Worm (Caenorhabditis elegans) whole organism, young adult: ENCODE data around the gene otpl-3.

ENCODE experiments used
- B0019.2 ChIP-seq: fragments of 200-800 bp; sonication (Bioruptor generic); conservative IDR thresholded peaks from 2 replicates; pipeline ENCODE4 v1.3.6; 2022; ENCODE audit warnings: missing genetic modification reagents, missing genetic modification characterization, missing compliant biosample characterization
- F23B12.7 ChIP-seq: sonication (generic microtip); optimal IDR thresholded peaks from 2 replicates; lab custom pipeline; 2017; ENCODE audit warnings: missing genetic modification characterization, mild to moderate bottlenecking, missing compliant biosample characterization, antibody characterized with exemption, moderate library complexity; ENCODE audit not compliant: insufficient read depth
- F33H1.4 ChIP-seq: fragments of 200-800 bp; sonication (Bioruptor generic); IDR thresholded peaks from 2 replicates; pipeline ENCODE4 v1.3.6; 2022; ENCODE audit warnings: missing genetic modification reagents, missing genetic modification characterization, missing compliant biosample characterization
- F37B4.10 ChIP-seq: fragments of 200-800 bp; sonication (Bioruptor generic); IDR thresholded peaks from 2 replicates; pipeline ENCODE4 v1.3.6; 2022; ENCODE audit warnings: missing genetic modification characterization, missing compliant biosample characterization
- F52B5.7 ChIP-seq: sonication (generic microtip); optimal IDR thresholded peaks from 2 replicates; lab custom pipeline; 2016; ENCODE audit warnings: mild to moderate bottlenecking, missing genetic modification characterization, missing compliant biosample characterization
- F57C9.4 ChIP-seq: sonication (generic microtip); optimal IDR thresholded peaks from 2 replicates; lab custom pipeline; 2017; ENCODE audit warnings: mild to moderate bottlenecking, missing genetic modification characterization, missing compliant biosample characterization
- Y79H2A.3 ChIP-seq: fragments of 200-800 bp; sonication (Bioruptor generic); conservative IDR thresholded peaks from 2 replicates; pipeline ENCODE4 v1.3.6; 2022; ENCODE audit warnings: missing genetic modification reagents, missing genetic modification characterization, missing compliant biosample characterization
- athp-1 ChIP-seq: sonication (generic microtip); optimal IDR thresholded peaks from 2 replicates; lab custom pipeline; 2017; ENCODE audit warnings: mild to moderate bottlenecking, missing genetic modification characterization, missing compliant biosample characterization
- attf-6 ChIP-seq: fragments of 200-800 bp; sonication (Bioruptor generic); IDR thresholded peaks from 2 replicates; pipeline ENCODE4 v1.3.6; 2022; ENCODE audit warnings: missing genetic modification reagents, missing genetic modification characterization, missing compliant biosample characterization
- bed-1 ChIP-seq: fragments of 200-800 bp; sonication (Bioruptor generic); IDR thresholded peaks from 2 replicates; pipeline ENCODE4 v1.3.6; 2022; ENCODE audit warnings: missing genetic modification reagents, missing genetic modification characterization, missing compliant biosample characterization
- bed-2 ChIP-seq: fragments of 200-800 bp; sonication (Bioruptor generic); IDR thresholded peaks from 2 replicates; pipeline ENCODE4 v1.3.6; 2022; ENCODE audit warnings: missing genetic modification reagents, missing genetic modification characterization, missing compliant biosample characterization
- cebp-1 ChIP-seq, 2 experiments: fragments of 200-800 bp in 1 of 2; sonication (Bioruptor generic) in 1 of 2; sonication (generic microtip) in 1 of 2; IDR thresholded peaks in 1 of 2; optimal IDR thresholded peaks in 1 of 2; 2 replicates each; pipeline versions ENCODE4 v1.3.6 to Lab custom; 2017 to 2022; ENCODE audit warnings: missing compliant biosample characterization in 2 of 2, missing genetic modification characterization in 2 of 2, mild to moderate bottlenecking in 1 of 2, missing genetic modification reagents in 1 of 2, moderate library complexity in 1 of 2
- cebp-2 ChIP-seq: fragments of 200-800 bp; sonication (Bioruptor generic); IDR thresholded peaks from 2 replicates; pipeline ENCODE4 v1.3.6; 2022; ENCODE audit warnings: missing genetic modification characterization, missing compliant biosample characterization
- ceh-27 ChIP-seq: fragments of 200-800 bp; sonication (Bioruptor generic); optimal IDR thresholded peaks from 2 replicates; lab custom pipeline; 2018; ENCODE audit warnings: mild to moderate bottlenecking, missing genetic modification characterization, moderate library complexity, missing compliant biosample characterization
- ceh-40 ChIP-seq: fragments of 200-800 bp; sonication (Bioruptor generic); IDR thresholded peaks from 2 replicates; pipeline ENCODE4 v1.3.6; 2022; ENCODE audit warnings: missing genetic modification characterization, missing compliant biosample characterization
- ceh-58 ChIP-seq: fragments of 200-800 bp; sonication (Bioruptor generic); IDR thresholded peaks from 2 replicates; pipeline ENCODE4 v1.3.6; 2022; ENCODE audit warnings: missing genetic modification characterization, missing compliant biosample characterization
- die-1 ChIP-seq: sonication (generic microtip); optimal IDR thresholded peaks from 2 replicates; lab custom pipeline; 2016; ENCODE audit warnings: missing genotype, mild to moderate bottlenecking, missing genetic modification characterization, missing compliant biosample characterization
- dpff-1 ChIP-seq: sonication (generic microtip); optimal IDR thresholded peaks from 2 replicates; lab custom pipeline; 2017; ENCODE audit warnings: mild to moderate bottlenecking, missing genetic modification characterization, missing compliant biosample characterization
- efl-1 ChIP-seq: fragments of 150-350 bp; optimal IDR thresholded peaks from 2 replicates; lab custom pipeline; 2014; ENCODE audit warnings: missing biosample characterization, missing genetic modification reagents, missing genetic modification characterization
- gei-17 ChIP-seq: fragments of 200-800 bp; sonication (Bioruptor generic); optimal IDR thresholded peaks from 2 replicates; lab custom pipeline; 2018; ENCODE audit warnings: mild to moderate bottlenecking, missing genetic modification characterization, missing compliant biosample characterization
- lag-1 ChIP-seq: fragments of 200-800 bp; sonication (Bioruptor generic); IDR thresholded peaks from 2 replicates; pipeline ENCODE4 v1.3.6; 2022; ENCODE audit warnings: missing genetic modification reagents, missing genetic modification characterization, missing compliant biosample characterization
- lin-26 ChIP-seq: fragments of 200-800 bp; sonication (Bioruptor generic); IDR thresholded peaks from 2 replicates; pipeline ENCODE4 v1.3.6; 2022; ENCODE audit warnings: missing genetic modification reagents, missing genetic modification characterization, missing compliant biosample characterization
- lir-1 ChIP-seq: fragments of 200-800 bp; sonication (Bioruptor generic); conservative IDR thresholded peaks from 2 replicates; pipeline ENCODE4 v1.3.6; 2022; ENCODE audit warnings: missing genetic modification reagents, missing genetic modification characterization, missing compliant biosample characterization
- lsl-1 ChIP-seq: fragments of 200-800 bp; sonication (Bioruptor generic); optimal IDR thresholded peaks from 2 replicates; lab custom pipeline; 2018; ENCODE audit warnings: mild to moderate bottlenecking, missing genetic modification characterization, moderate library complexity, missing compliant biosample characterization
- lsy-27 ChIP-seq: sonication (generic microtip); optimal IDR thresholded peaks from 2 replicates; lab custom pipeline; 2017; ENCODE audit warnings: missing genetic modification characterization, mild to moderate bottlenecking, missing compliant biosample characterization, antibody characterized with exemption, missing genotype, borderline replicate concordance; ENCODE audit not compliant: insufficient read depth
- mel-28 ChIP-seq: sonication (generic microtip); optimal IDR thresholded peaks from 2 replicates; lab custom pipeline; 2016; ENCODE audit warnings: borderline replicate concordance, mild to moderate bottlenecking, missing genetic modification characterization, missing compliant biosample characterization
- mxl-1 ChIP-seq: sonication (generic microtip); optimal IDR thresholded peaks from 2 replicates; lab custom pipeline; 2016; ENCODE audit warnings: missing genetic modification characterization, missing compliant biosample characterization
- nhr-120 ChIP-seq: fragments of 200-800 bp; sonication (Bioruptor generic); IDR thresholded peaks from 2 replicates; pipeline ENCODE4 v1.3.6; 2022; ENCODE audit warnings: missing genetic modification characterization, missing compliant biosample characterization
- nhr-179 ChIP-seq: sonication (generic microtip); optimal IDR thresholded peaks from 2 replicates; lab custom pipeline; 2016; ENCODE audit warnings: mild to moderate bottlenecking, missing genetic modification characterization, missing compliant biosample characterization
- pha-4 ChIP-seq: fragments of 150-350 bp; sonication (generic microtip); optimal IDR thresholded peaks from 2 replicates; lab custom pipeline; 2014; ENCODE audit warnings: missing biosample characterization, missing genetic modification reagents, missing genetic modification characterization
- repo-1 ChIP-seq: sonication (generic microtip); optimal IDR thresholded peaks from 2 replicates; lab custom pipeline; 2017; ENCODE audit warnings: mild to moderate bottlenecking, missing genetic modification characterization, missing compliant biosample characterization
- snpc-1.1 ChIP-seq: sonication (generic microtip); optimal IDR thresholded peaks from 2 replicates; lab custom pipeline; 2017; ENCODE audit warnings: missing genetic modification characterization, mild to moderate bottlenecking, missing compliant biosample characterization, antibody characterized with exemption, moderate library complexity, missing genotype, missing genetic modification reagents; ENCODE audit not compliant: insufficient read depth
- snpc-1.3 ChIP-seq: sonication (generic microtip); optimal IDR thresholded peaks from 2 replicates; lab custom pipeline; 2017; ENCODE audit warnings: missing genetic modification characterization, mild to moderate bottlenecking, missing compliant biosample characterization, antibody characterized with exemption, moderate library complexity, missing genotype, missing genetic modification reagents; ENCODE audit not compliant: insufficient read depth
- snpc-3.4 ChIP-seq: sonication (generic microtip); optimal IDR thresholded peaks from 2 replicates; lab custom pipeline; 2017; ENCODE audit warnings: missing genetic modification characterization, mild to moderate bottlenecking, missing compliant biosample characterization, antibody characterized with exemption, moderate library complexity, missing genotype, missing genetic modification reagents
- snpc-4 ChIP-seq, 5 experiments: fragments of 150-350 bp in 1 of 5; sonication (generic microtip) in 4 of 5; optimal IDR thresholded peaks; 2 replicates each; lab custom pipeline; 2014 to 2018; ENCODE audit warnings: missing genetic modification characterization in 5 of 5, missing biosample characterization in 3 of 5, antibody characterized with exemption in 2 of 5, mild to moderate bottlenecking in 2 of 5, missing compliant biosample characterization in 2 of 5, missing genotype in 2 of 5, moderate library complexity in 2 of 5, missing genetic modification reagents in 1 of 5
- tbp1 ChIP-seq: fragments of 200-800 bp; sonication (Bioruptor generic); optimal IDR thresholded peaks from 2 replicates; lab custom pipeline; 2018; ENCODE audit warnings: mild to moderate bottlenecking, missing genetic modification characterization, missing compliant biosample characterization
- tlf-1 ChIP-seq: fragments of 200-800 bp; sonication (Bioruptor generic); optimal IDR thresholded peaks from 2 replicates; lab custom pipeline; 2018; ENCODE audit warnings: mild to moderate bottlenecking, missing genetic modification characterization, missing compliant biosample characterization
- unc-130 ChIP-seq: sonication (generic microtip); optimal IDR thresholded peaks from 2 replicates; lab custom pipeline; 2016; ENCODE audit warnings: missing genetic modification reagents, missing genetic modification characterization, missing compliant biosample characterization
- xnd-1 ChIP-seq: sonication (generic microtip); optimal IDR thresholded peaks from 2 replicates; lab custom pipeline; 2016; ENCODE audit warnings: missing genotype, missing genetic modification reagents, missing genetic modification characterization, missing compliant biosample characterization

The otpl-3 gene

DNA sequence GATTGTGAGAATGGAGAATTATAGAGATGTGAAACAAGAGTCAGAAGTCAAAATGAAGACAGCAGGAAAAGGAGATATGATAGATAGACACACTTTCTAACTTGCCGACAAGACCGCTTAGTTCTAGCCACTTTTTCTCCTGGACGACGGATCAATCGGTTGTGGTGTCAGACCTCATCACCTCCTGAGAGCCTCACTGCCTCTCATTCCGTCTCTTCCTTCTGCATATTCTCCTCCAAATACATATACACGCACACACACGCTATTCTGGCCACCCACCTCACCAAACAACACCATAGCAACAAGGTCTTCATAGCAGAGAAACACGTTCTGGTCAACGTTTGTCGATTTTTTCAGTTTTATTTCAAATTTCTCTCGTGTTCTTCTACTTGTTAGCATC lies 42.5 kb upstream of the otpl-3 start, which contains the start of gene F01E11.3:
Gene F01E11.3 (plus strand): TSS at position 301 of the 400 bp plus-strand sequence.
- TF ChIP-seq lsl-1 (GFP tag; lab: Kevin White, UChicago) (no peak), snpc-1.3 (no peak), bed-1 (GFP tag; lab: Robert Waterston, UW) (no peak), unc-130 (no peak), nhr-179 (tag; lab: Kevin White, UChicago) (no peak), Y79H2A.3 (GFP tag; lab: Robert Waterston, UW) (no peak), efl-1 (no peak), tlf-1 (GFP tag; lab: Kevin White, UChicago) (no peak), ceh-40 (no peak), die-1 (no peak), F57C9.4 (tag; lab: Kevin White, UChicago) (no peak), F37B4.10 (no peak), gei-17 (GFP tag; lab: Kevin White, UChicago) (no peak), mxl-1 (tag; lab: Kevin White, UChicago) (no peak), dpff-1 (tag; lab: Kevin White, UChicago) (no peak), bed-2 (no peak)

ce11 chrX:6963842-6964241 lies 39.3 kb upstream of the otpl-3 start:
- TF ChIP-seq B0019.2 (GFP tag; lab: Robert Waterston, UW) = no peak
- no peak for TF ChIP-seq lir-1
- TF ChIP-seq attf-6 (GFP tag; lab: Robert Waterston, UW) = no peak
- no peak for TF ChIP-seq snpc-1.1 (tag; lab: Kevin White, UChicago)
- no peak for TF ChIP-seq snpc-4 (GFP tag; optimal IDR thresholded peaks at IDR 0.05; lab: Kevin White, UChicago)
- TF ChIP-seq snpc-4 (tag; optimal IDR thresholded peaks at IDR 0.05; lab: Kevin White, UChicago) = no peak
- TF ChIP-seq nhr-120 (GFP tag; lab: Robert Waterston, UW) = no peak
- TF ChIP-seq ceh-27 = no peak
- TF ChIP-seq cebp-2 (GFP tag; lab: Robert Waterston, UW) = no peak
- TF ChIP-seq snpc-3.4 (tag; lab: Kevin White, UChicago) = no peak
- no peak for TF ChIP-seq athp-1 (tag; lab: Kevin White, UChicago)
- TF ChIP-seq lag-1 (GFP tag; lab: Robert Waterston, UW) = no peak
- TF ChIP-seq F52B5.7 (tag; lab: Kevin White, UChicago) = no peak

- no peak for TF ChIP-seq mel-28 (tag; lab: Kevin White, UChicago)
- TF ChIP-seq F23B12.7 (tag; lab: Kevin White, UChicago) = no peak
- TF ChIP-seq lsy-27 = no peak
- TF ChIP-seq ceh-58 (GFP tag; lab: Robert Waterston, UW) = no peak
- no peak for TF ChIP-seq athp-1 (tag; lab: Kevin White, UChicago)
- no peak for TF ChIP-seq cebp-1 (GFP tag; IDR thresholded peaks at IDR 0.05; lab: Robert Waterston, UW)
- TF ChIP-seq cebp-1 (tag; optimal IDR thresholded peaks at IDR 0.05; lab: Kevin White, UChicago) = no peak
- TF ChIP-seq tbp1 = no peak
- TF ChIP-seq F33H1.4 (GFP tag; lab: Robert Waterston, UW) = no peak
- TF ChIP-seq repo-1 (tag; lab: Kevin White, UChicago) = no peak
- no peak for TF ChIP-seq xnd-1
- no peak for TF ChIP-seq attf-6 (GFP tag; lab: Robert Waterston, UW)
- no peak for TF ChIP-seq pha-4
- TF ChIP-seq lin-26 = no peak
Observed at ce11 chrX:6962347-6962746, 37.8 kb upstream of the otpl-3 start.
